Fruit fly (Drosophila melanogaster) whole organism, prepupa: Measurements from ENCODE around the gene CG18233.

ENCODE experiments used
- Blimp-1 ChIP-seq: fragments of 200-800 bp; sonication (Bioruptor generic); optimal IDR thresholded peaks from 3 replicates; lab custom pipeline; 2017; ENCODE audit warnings: missing biosample characterization, missing genetic modification characterization, mild to moderate bottlenecking, moderate library complexity, missing genetic modification reagents
- CG10631 ChIP-seq: fragments of 200-800 bp; sonication (Bioruptor generic); optimal IDR thresholded peaks from 2 replicates; lab custom pipeline; 2016; ENCODE audit warnings: missing biosample characterization, missing genetic modification characterization
- CG11294 ChIP-seq: fragments of 200-800 bp; sonication (Bioruptor generic); IDR thresholded peaks from 2 replicates; pipeline ENCODE4 v1.3.6; 2022; ENCODE audit warnings: missing biosample characterization, missing genetic modification characterization
- CG11762 ChIP-seq: fragments of 200-800 bp; sonication (Bioruptor generic); optimal IDR thresholded peaks from 3 replicates; lab custom pipeline; 2016; ENCODE audit warnings: missing biosample characterization, missing genetic modification characterization; ENCODE audit not compliant: insufficient read depth
- CG11902 ChIP-seq: fragments of 200-800 bp; sonication (Bioruptor generic); optimal IDR thresholded peaks from 3 replicates; lab custom pipeline; 2016; ENCODE audit warnings: missing biosample characterization, missing genetic modification characterization
- CG15336 ChIP-seq: fragments of 200-800 bp; sonication (Bioruptor generic); IDR thresholded peaks from 2 replicates; pipeline ENCODE4 v1.3.6; 2022; ENCODE audit warnings: missing biosample characterization, missing genetic modification characterization
- CG1621 ChIP-seq: fragments of 200-800 bp; sonication (Bioruptor generic); optimal IDR thresholded peaks from 3 replicates; lab custom pipeline; 2018; ENCODE audit warnings: missing biosample characterization, mild to moderate bottlenecking, missing genetic modification characterization
- CG16779 ChIP-seq: fragments of 200-800 bp; sonication (Bioruptor generic); optimal IDR thresholded peaks from 3 replicates; lab custom pipeline; 2017; ENCODE audit warnings: missing biosample characterization, mild to moderate bottlenecking, missing genetic modification characterization
- CG3032 ChIP-seq: fragments of 200-800 bp; optimal IDR thresholded peaks from 2 replicates; lab custom pipeline; 2019; ENCODE audit warnings: missing biosample characterization, mild to moderate bottlenecking, missing genetic modification characterization, moderate library complexity
- CG31627 ChIP-seq: fragments of 200-800 bp; sonication (Bioruptor generic); optimal IDR thresholded peaks from 3 replicates; lab custom pipeline; 2016; ENCODE audit warnings: missing biosample characterization, missing genetic modification characterization
- CG32006 ChIP-seq: fragments of 200-800 bp; sonication (Bioruptor generic); optimal IDR thresholded peaks from 3 replicates; lab custom pipeline; 2017; ENCODE audit warnings: missing biosample characterization, mild to moderate bottlenecking, missing genetic modification characterization
- CG34406 ChIP-seq: fragments of 200-800 bp; sonication (Bioruptor generic); optimal IDR thresholded peaks from 3 replicates; lab custom pipeline; 2016; ENCODE audit warnings: missing biosample characterization, missing genetic modification characterization
- CG3919 ChIP-seq: fragments of 200-800 bp; sonication (Bioruptor generic); optimal IDR thresholded peaks from 3 replicates; lab custom pipeline; 2016; ENCODE audit warnings: missing biosample characterization, missing genetic modification characterization
- CG4318 ChIP-seq: fragments of 200-800 bp; sonication (Bioruptor generic); optimal IDR thresholded peaks from 3 replicates; lab custom pipeline; 2017; ENCODE audit warnings: missing biosample characterization, mild to moderate bottlenecking, missing genetic modification characterization
- CG6163 ChIP-seq: fragments of 200-800 bp; sonication (Bioruptor generic); IDR thresholded peaks from 3 replicates; pipeline ENCODE4 v1.3.6; 2022; ENCODE audit warnings: missing biosample characterization, missing genetic modification characterization
- CG6792 ChIP-seq: fragments of 200-800 bp; sonication (Bioruptor generic); optimal IDR thresholded peaks from 3 replicates; lab custom pipeline; 2016; ENCODE audit warnings: missing biosample characterization, missing genetic modification characterization
- CG6854 ChIP-seq: fragments of 200-800 bp; sonication (Bioruptor generic); optimal IDR thresholded peaks from 2 replicates; lab custom pipeline; 2017; ENCODE audit warnings: missing biosample characterization, mild to moderate bottlenecking, missing genetic modification characterization
- CG7368 ChIP-seq: fragments of 200-800 bp; sonication (Bioruptor generic); optimal IDR thresholded peaks from 3 replicates; lab custom pipeline; 2016; ENCODE audit warnings: missing biosample characterization, missing genetic modification characterization
- CG8119 ChIP-seq: fragments of 200-800 bp; sonication (Bioruptor generic); IDR thresholded peaks from 3 replicates; pipeline ENCODE4 v1.3.6; 2022; ENCODE audit warnings: missing biosample characterization, missing genetic modification characterization
- CG8319 ChIP-seq: fragments of 200-800 bp; sonication (Bioruptor generic); optimal IDR thresholded peaks from 3 replicates; lab custom pipeline; 2016; ENCODE audit warnings: missing biosample characterization, missing genetic modification characterization
- CG8632 ChIP-seq: fragments of 200-800 bp; sonication (Bioruptor generic); optimal IDR thresholded peaks from 3 replicates; lab custom pipeline; 2016; ENCODE audit warnings: missing biosample characterization, missing genetic modification characterization
- Eip75B ChIP-seq: fragments of 200-800 bp; sonication (Bioruptor generic); optimal IDR thresholded peaks from 3 replicates; lab custom pipeline; 2016; ENCODE audit warnings: missing biosample characterization, missing genetic modification characterization
- Eip78C ChIP-seq: fragments of 200-800 bp; sonication (Bioruptor generic); peaks from one replicate; lab custom pipeline; 2016; ENCODE audit warnings: missing biosample characterization, missing genetic modification characterization
- Eip93F ChIP-seq: fragments of 200-800 bp; sonication (Bioruptor generic); optimal IDR thresholded peaks from 2 replicates; lab custom pipeline; 2016; ENCODE audit warnings: missing biosample characterization, mild to moderate bottlenecking, missing genetic modification characterization
- Ets21C ChIP-seq: fragments of 200-800 bp; sonication (Bioruptor generic); optimal IDR thresholded peaks from 3 replicates; lab custom pipeline; 2016; ENCODE audit warnings: missing biosample characterization, missing genetic modification characterization
- Ets96B ChIP-seq: fragments of 200-800 bp; optimal IDR thresholded peaks from 2 replicates; lab custom pipeline; 2019; ENCODE audit warnings: missing biosample characterization, mild to moderate bottlenecking, missing genetic modification characterization, moderate library complexity
- Gug ChIP-seq: fragments of 200-800 bp; sonication (Bioruptor generic); IDR thresholded peaks from 2 replicates; pipeline ENCODE4 v1.3.6; 2022; ENCODE audit warnings: missing biosample characterization, missing genetic modification characterization
- Hr39 ChIP-seq: fragments of 200-800 bp; sonication (Bioruptor generic); optimal IDR thresholded peaks from 2 replicates; lab custom pipeline; 2016; ENCODE audit warnings: missing biosample characterization, missing genetic modification characterization
- Hr4 ChIP-seq: fragments of 200-800 bp; sonication (Bioruptor generic); optimal IDR thresholded peaks from 3 replicates; lab custom pipeline; 2016; ENCODE audit warnings: missing biosample characterization, missing genetic modification characterization
- Lpt ChIP-seq: fragments of 200-800 bp; sonication (Bioruptor generic); optimal IDR thresholded peaks from 3 replicates; lab custom pipeline; 2016; ENCODE audit warnings: missing biosample characterization, missing genetic modification characterization
- Met ChIP-seq: fragments of 200-800 bp; sonication (Bioruptor generic); optimal IDR thresholded peaks from 3 replicates; lab custom pipeline; 2016; ENCODE audit warnings: missing biosample characterization, missing genetic modification characterization
- OdsH ChIP-seq: fragments of 200-800 bp; sonication (Bioruptor generic); optimal IDR thresholded peaks from 3 replicates; lab custom pipeline; 2016; ENCODE audit warnings: missing biosample characterization, missing genetic modification characterization
- Smox ChIP-seq: fragments of 200-800 bp; sonication (Bioruptor generic); optimal IDR thresholded peaks from 3 replicates; lab custom pipeline; 2016; ENCODE audit warnings: missing biosample characterization, missing genetic modification characterization
- Sox102F ChIP-seq: fragments of 200-800 bp; sonication (Bioruptor generic); optimal IDR thresholded peaks from 2 replicates; lab custom pipeline; 2016; ENCODE audit warnings: missing biosample characterization, mild to moderate bottlenecking, missing genetic modification characterization
- cyc ChIP-seq: fragments of 200-800 bp; sonication (Bioruptor generic); optimal IDR thresholded peaks from 3 replicates; lab custom pipeline; 2016; ENCODE audit warnings: missing biosample characterization, missing genetic modification characterization
- dac ChIP-seq: fragments of 200-800 bp; sonication (Bioruptor generic); optimal IDR thresholded peaks from 2 replicates; lab custom pipeline; 2017; ENCODE audit warnings: missing biosample characterization, mild to moderate bottlenecking, missing genetic modification characterization
- dsx ChIP-seq: fragments of 200-800 bp; optimal IDR thresholded peaks from 3 replicates; lab custom pipeline; 2019; ENCODE audit warnings: missing biosample characterization, mild to moderate bottlenecking, missing genetic modification characterization, moderate library complexity; ENCODE audit not compliant: poor library complexity, severe bottlenecking
- eg ChIP-seq: fragments of 200-800 bp; sonication (Bioruptor generic); IDR thresholded peaks from 3 replicates; pipeline ENCODE4 v1.3.6; 2022; ENCODE audit warnings: missing biosample characterization, missing genetic modification characterization
- esn ChIP-seq: fragments of 200-800 bp; sonication (Bioruptor generic); optimal IDR thresholded peaks from 2 replicates; lab custom pipeline; 2016; ENCODE audit warnings: missing biosample characterization, mild to moderate bottlenecking, missing genetic modification characterization, moderate library complexity
- fd59A ChIP-seq: fragments of 200-800 bp; sonication (Bioruptor generic); optimal IDR thresholded peaks from 2 replicates; lab custom pipeline; 2017; ENCODE audit warnings: missing biosample characterization, mild to moderate bottlenecking, missing genetic modification characterization, missing genetic modification reagents
- fd85E ChIP-seq: fragments of 200-800 bp; sonication (Bioruptor generic); optimal IDR thresholded peaks from 3 replicates; lab custom pipeline; 2016; ENCODE audit warnings: missing biosample characterization, missing genetic modification characterization
- fkh ChIP-seq: fragments of 200-800 bp; sonication (Bioruptor generic); optimal IDR thresholded peaks from 3 replicates; lab custom pipeline; 2017; ENCODE audit warnings: missing biosample characterization, mild to moderate bottlenecking, missing genetic modification characterization, moderate library complexity
- lz ChIP-seq: fragments of 200-800 bp; sonication (Bioruptor generic); optimal IDR thresholded peaks from 3 replicates; lab custom pipeline; 2016; ENCODE audit warnings: missing biosample characterization, missing genetic modification characterization
- pdm3 ChIP-seq: fragments of 200-800 bp; sonication (Bioruptor generic); optimal IDR thresholded peaks from 3 replicates; lab custom pipeline; 2016; ENCODE audit warnings: missing biosample characterization, missing genetic modification characterization
- spab ChIP-seq: fragments of 200-800 bp; sonication (Bioruptor generic); optimal IDR thresholded peaks from 2 replicates; lab custom pipeline; 2017; ENCODE audit warnings: missing biosample characterization, mild to moderate bottlenecking, missing genetic modification characterization, missing genetic modification reagents
- ss ChIP-seq, 2 experiments: fragments of 200-800 bp; sonication (Bioruptor generic); optimal IDR thresholded peaks; 2 replicates in 1 of 2; 3 replicates in 1 of 2; lab custom pipeline; 2017 to 2018; ENCODE audit warnings: mild to moderate bottlenecking in 2 of 2, missing biosample characterization in 2 of 2, missing genetic modification characterization in 2 of 2, moderate library complexity in 1 of 2
- svp ChIP-seq: fragments of 200-800 bp; sonication (Bioruptor generic); peaks from one replicate; lab custom pipeline; 2016; ENCODE audit warnings: missing biosample characterization, missing genetic modification characterization
- vri ChIP-seq: fragments of 200-800 bp; sonication (Bioruptor generic); optimal IDR thresholded peaks from 3 replicates; lab custom pipeline; 2016; ENCODE audit warnings: missing biosample characterization, mild to moderate bottlenecking, missing genetic modification characterization

Gene CG18233

dm6 chr3L:18626451-18627079, 21.3 kb downstream of the CG18233 start (continued):
- no peak for TF ChIP-seq ss (GFP tag; optimal IDR thresholded peaks at IDR 0.05; lab: Kevin White, UChicago)
- no peak for TF ChIP-seq CG8319 (GFP tag; lab: Kevin White, UChicago)
- TF ChIP-seq Blimp-1 (GFP tag; lab: Kevin White, UChicago): peak; percentile 74
- no peak for TF ChIP-seq Gug
- TF ChIP-seq CG11294 (GFP tag; lab: Robert Waterston, UW): 0 out of 2 replicates have a peak, but pooled peaks have one; percentile 19
- TF ChIP-seq CG8632: no peak
- no peak for TF ChIP-seq Ets21C (GFP tag; lab: Kevin White, UChicago)
- TF ChIP-seq CG15336 (GFP tag; lab: Robert Waterston, UW): peak; percentile 40
- TF ChIP-seq CG3032 (tag; lab: Kevin White, UChicago): no peak
- TF ChIP-seq fkh: no peak
- TF ChIP-seq dac (GFP tag; lab: Kevin White, UChicago): no peak
- no peak for TF ChIP-seq vri
- no peak for TF ChIP-seq CG16779 (tag; lab: Kevin White, UChicago)
- peak; percentile 58; the same call in 2 of the 3 replicates for TF ChIP-seq CG8119 (GFP tag; lab: Robert Waterston, UW)
- no peak for TF ChIP-seq OdsH (GFP tag; lab: Kevin White, UChicago)
- TF ChIP-seq Met (GFP tag; lab: Kevin White, UChicago): peak; percentile 47
- TF ChIP-seq CG10631 (GFP tag; lab: Kevin White, UChicago): peak; percentile 20
- TF ChIP-seq CG1621: no peak
- TF ChIP-seq dsx (GFP tag; lab: Kevin White, UChicago): no peak
- peak; percentile 14 for TF ChIP-seq pdm3 (GFP tag; lab: Kevin White, UChicago)
- TF ChIP-seq fd59A (GFP tag; lab: Kevin White, UChicago): no peak
- TF ChIP-seq CG6163 (GFP tag; lab: Robert Waterston, UW): peak; percentile 43; the same call in 2 of the 3 replicates
- TF ChIP-seq CG32006 (GFP tag; lab: Kevin White, UChicago): peak; percentile 61
- no peak for TF ChIP-seq lz (GFP tag; lab: Kevin White, UChicago)
- TF ChIP-seq Sox102F (GFP tag; lab: Kevin White, UChicago): peak; percentile 18
- TF ChIP-seq esn (GFP tag; lab: Kevin White, UChicago): no peak
- TF ChIP-seq CG6854 (GFP tag; lab: Kevin White, UChicago): no peak
- peak; percentile 7 for TF ChIP-seq Eip75B (GFP tag; lab: Kevin White, UChicago)
- no peak for TF ChIP-seq Ets96B (tag; lab: Kevin White, UChicago)
- TF ChIP-seq fd85E: no peak
- TF ChIP-seq Lpt: peak; percentile 24
- TF ChIP-seq CG11762 (GFP tag; lab: Kevin White, UChicago): no peak
- TF ChIP-seq CG11902 (GFP tag; lab: Kevin White, UChicago): no peak
- TF ChIP-seq svp (GFP tag; lab: Kevin White, UChicago): peak; percentile 59
- no peak for TF ChIP-seq CG4318

- TF ChIP-seq CG32006 (GFP tag; lab: Kevin White, UChicago) (peak; percentile 82), Eip93F (GFP tag; lab: Kevin White, UChicago) (no peak), CG8119 (GFP tag; lab: Robert Waterston, UW) (peak; percentile 68; the same call in 2 of the 3 replicates), Hr39 (GFP tag; lab: Kevin White, UChicago) (no peak), CG31627 (GFP tag; lab: Kevin White, UChicago) (no peak), eg (GFP tag; lab: Robert Waterston, UW) (no peak; the same call in 2 of the 3 replicates), Hr4 (GFP tag; lab: Kevin White, UChicago) (peak; percentile 51), CG7368 (GFP tag; lab: Kevin White, UChicago) (no peak), OdsH (GFP tag; lab: Kevin White, UChicago) (no peak), CG6792 (no peak), Sox102F (GFP tag; lab: Kevin White, UChicago) (no peak), CG8632 (no peak), cyc (GFP tag; lab: Kevin White, UChicago) (no peak), CG34406 (GFP tag; lab: Kevin White, UChicago) (no peak), Eip75B (GFP tag; lab: Kevin White, UChicago) (no peak), Smox (GFP tag; lab: Kevin White, UChicago) (no peak), CG16779 (tag; lab: Kevin White, UChicago) (no peak), CG3919 (no peak), spab (GFP tag; lab: Kevin White, UChicago) (no peak), CG11762 (GFP tag; lab: Kevin White, UChicago) (no peak), CG4318 (peak; percentile 51), Eip78C (GFP tag; lab: Kevin White, UChicago) (peak; percentile 67)
Observed at dm6 chr3L:18627657-18628455, 22.6 kb downstream of the CG18233 start.
